Fruit fly (Drosophila melanogaster) whole organism, wandering third instar larva: ENCODE results near the gene CG42460.

Source experiments
- Abd-B ChIP-seq: fragments of >200 bp; optimal IDR thresholded peaks from 2 replicates; lab custom pipeline; 2017; ENCODE audit warnings: missing biosample characterization, missing genetic modification characterization
- psq ChIP-seq: fragments of 200-800 bp; sonication (Bioruptor generic); optimal IDR thresholded peaks from 3 replicates; lab custom pipeline; 2017; ENCODE audit warnings: missing biosample characterization, mild to moderate bottlenecking, missing genetic modification characterization, moderate library complexity

dm6 chr2L:3339420-3339819 is 48.9 kb downstream of the CG42460 start:
- TF ChIP-seq psq (peak; percentile 4), Abd-B (GFP tag; lab: Kevin White, UChicago) (no peak)
